Worm (Caenorhabditis elegans) whole organism, L2 larva: ENCODE measurements around the gene egg-3.

ENCODE experiments used
- ZK546.5 ChIP-seq: sonication (generic microtip); optimal IDR thresholded peaks from 2 replicates; lab custom pipeline; 2017; ENCODE audit warnings: missing biosample characterization, missing genetic modification characterization
- crh-2 ChIP-seq: sonication (generic microtip); optimal IDR thresholded peaks from 2 replicates; lab custom pipeline; 2017; ENCODE audit warnings: missing biosample characterization, missing genetic modification characterization
- lin-39 ChIP-seq: fragments of 150-350 bp; optimal IDR thresholded peaks from 2 replicates; lab custom pipeline; 2014; ENCODE audit warnings: missing biosample characterization, missing genetic modification reagents, missing genetic modification characterization
- mdl-1 ChIP-seq, 2 experiments: fragments of 150-350 bp in 1 of 2; sonication (generic microtip) in 1 of 2; optimal IDR thresholded peaks; 2 replicates each; lab custom pipeline; 2017; ENCODE audit warnings: missing biosample characterization in 2 of 2, missing genetic modification characterization in 2 of 2
- nhr-237 ChIP-seq: fragments of 150-350 bp; optimal IDR thresholded peaks from 2 replicates; lab custom pipeline; 2014; ENCODE audit warnings: missing biosample characterization, missing genetic modification characterization
- unc-39 ChIP-seq: fragments of 150-350 bp; optimal IDR thresholded peaks from 2 replicates; lab custom pipeline; 2014; ENCODE audit warnings: missing biosample characterization, missing genetic modification characterization
- ztf-4 ChIP-seq: fragments of 150-350 bp; optimal IDR thresholded peaks from 2 replicates; lab custom pipeline; 2014; ENCODE audit warnings: missing biosample characterization, missing genetic modification characterization

DNA sequence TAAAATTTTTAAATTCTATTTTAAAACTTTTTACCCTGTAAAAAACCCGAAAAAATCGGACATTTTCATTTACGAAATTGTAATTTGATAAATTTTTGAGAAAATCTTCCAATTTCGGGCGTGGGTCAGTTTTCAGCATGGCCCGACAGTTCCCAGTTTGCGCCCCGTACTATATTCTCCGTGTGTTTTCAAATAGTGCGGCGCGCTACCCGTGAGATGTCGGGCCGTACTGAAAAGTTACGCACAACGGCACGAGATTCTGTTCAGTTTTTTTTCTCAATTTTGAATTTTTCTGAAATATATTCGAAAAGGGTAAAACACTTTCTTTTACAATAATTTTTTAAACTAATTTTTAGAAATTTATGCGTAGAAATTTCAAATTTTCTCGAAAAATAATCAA lies 37.2 kb downstream of the egg-3 start:
- TF ChIP-seq crh-2 (tag; lab: Kevin White, UChicago), result no peak
- no peak for TF ChIP-seq ZK546.5 (tag; lab: Kevin White, UChicago)
- TF ChIP-seq lin-39 (tag; lab: Kevin White, UChicago), result no peak
- TF ChIP-seq nhr-237 (tag; lab: Kevin White, UChicago), result no peak
- no peak for TF ChIP-seq mdl-1 (tag; optimal IDR thresholded peaks at IDR 0.05; lab: Kevin White, UChicago)
- no peak for TF ChIP-seq unc-39 (tag; lab: Kevin White, UChicago)
- TF ChIP-seq ztf-4 (tag; lab: Kevin White, UChicago), result no peak
